Fruit fly (Drosophila melanogaster) whole organism, embryonic: ENCODE measurements around the gene CG15212.

Experiments used
- BEAF-32 ChIP-seq: fragments of 200-800 bp; sonication (Bioruptor generic); optimal IDR thresholded peaks from 3 replicates; lab custom pipeline; 2017; ENCODE audit warnings: missing biosample characterization, missing genetic modification characterization, mild to moderate bottlenecking, moderate library complexity, missing genetic modification reagents
- Bteb2 ChIP-seq: fragments of 200-800 bp; sonication (Bioruptor generic); optimal IDR thresholded peaks from 2 replicates; lab custom pipeline; 2016; ENCODE audit warnings: missing biosample characterization, missing genetic modification characterization
- CG10267 ChIP-seq: fragments of 200-800 bp; sonication (Bioruptor generic); optimal IDR thresholded peaks from 2 replicates; lab custom pipeline; 2018; ENCODE audit warnings: missing biosample characterization, mild to moderate bottlenecking, missing genetic modification characterization, moderate library complexity
- CG10543 ChIP-seq: fragments of 200-800 bp; sonication (Bioruptor generic); optimal IDR thresholded peaks from 3 replicates; lab custom pipeline; 2017; ENCODE audit warnings: missing biosample characterization, mild to moderate bottlenecking, missing genetic modification characterization, moderate library complexity
- CG11504 ChIP-seq: fragments of 200-800 bp; sonication (Bioruptor generic); optimal IDR thresholded peaks from 3 replicates; lab custom pipeline; 2019; ENCODE audit warnings: missing biosample characterization, mild to moderate bottlenecking, missing genetic modification characterization, moderate library complexity
- CG12155 ChIP-seq: fragments of 200-800 bp; sonication (Bioruptor generic); optimal IDR thresholded peaks from 3 replicates; lab custom pipeline; 2016; ENCODE audit warnings: missing biosample characterization, missing genetic modification characterization
- CG12299 ChIP-seq: fragments of 200-800 bp; sonication (Bioruptor generic); optimal IDR thresholded peaks from 2 replicates; lab custom pipeline; 2018; ENCODE audit warnings: missing biosample characterization, mild to moderate bottlenecking, missing genetic modification characterization
- CG13296 ChIP-seq: fragments of 200-800 bp; sonication (Bioruptor generic); optimal IDR thresholded peaks from 3 replicates; lab custom pipeline; 2018; ENCODE audit warnings: missing biosample characterization, mild to moderate bottlenecking, missing genetic modification characterization
- CG15601 ChIP-seq: fragments of 200-800 bp; sonication (Bioruptor generic); optimal IDR thresholded peaks from 3 replicates; lab custom pipeline; 2019; ENCODE audit warnings: missing biosample characterization, mild to moderate bottlenecking, missing genetic modification characterization, moderate library complexity
- CG15696 ChIP-seq: fragments of 200-800 bp; sonication (Bioruptor generic); optimal IDR thresholded peaks from 2 replicates; lab custom pipeline; 2019; ENCODE audit warnings: missing biosample characterization, mild to moderate bottlenecking, missing genetic modification characterization, moderate library complexity
- CG2129 ChIP-seq: fragments of 200-800 bp; sonication (Bioruptor generic); IDR thresholded peaks from 2 replicates; pipeline ENCODE4 v1.3.6; 2022; ENCODE audit warnings: missing biosample characterization, missing genetic modification characterization; ENCODE audit not compliant: partially characterized antibody
- CG31441 ChIP-seq: fragments of 200-800 bp; sonication (Bioruptor generic); IDR thresholded peaks from 2 replicates; pipeline ENCODE4 v1.3.6; 2022; ENCODE audit warnings: missing biosample characterization, missing genetic modification characterization
- CG43689 ChIP-seq: fragments of 200-800 bp; sonication (Bioruptor generic); IDR thresholded peaks from 2 replicates; pipeline ENCODE4 v1.3.6; 2022; ENCODE audit warnings: missing biosample characterization, missing genetic modification characterization
- CG5245 ChIP-seq: fragments of 200-800 bp; sonication (Bioruptor generic); optimal IDR thresholded peaks from 3 replicates; lab custom pipeline; 2016; ENCODE audit warnings: missing biosample characterization, missing genetic modification characterization
- CG6272 ChIP-seq: fragments of 200-800 bp; sonication (Bioruptor generic); IDR thresholded peaks from 2 replicates; pipeline ENCODE4 v1.3.6; 2022; ENCODE audit warnings: missing biosample characterization, missing genetic modification characterization
- CG6654 ChIP-seq: fragments of 200-800 bp; sonication (Bioruptor generic); optimal IDR thresholded peaks from 2 replicates; lab custom pipeline; 2017; ENCODE audit warnings: missing biosample characterization, mild to moderate bottlenecking, missing genetic modification characterization
- CG7271 ChIP-seq: fragments of 200-800 bp; sonication (Bioruptor generic); optimal IDR thresholded peaks from 2 replicates; lab custom pipeline; 2018; ENCODE audit warnings: missing biosample characterization, mild to moderate bottlenecking, missing genetic modification characterization, moderate library complexity
- CG7786 ChIP-seq: fragments of 200-800 bp; sonication (Bioruptor generic); optimal IDR thresholded peaks from 2 replicates; lab custom pipeline; 2016; ENCODE audit warnings: missing biosample characterization, missing genetic modification characterization
- CG7987 ChIP-seq: fragments of 200-800 bp; sonication (Bioruptor generic); optimal IDR thresholded peaks from 2 replicates; lab custom pipeline; 2018; ENCODE audit warnings: missing biosample characterization, mild to moderate bottlenecking, missing genetic modification characterization, moderate library complexity
- CG8281 ChIP-seq: fragments of 200-800 bp; sonication (Bioruptor generic); optimal IDR thresholded peaks from 2 replicates; lab custom pipeline; 2018; ENCODE audit warnings: missing biosample characterization, mild to moderate bottlenecking, missing genetic modification characterization, moderate library complexity
- CHES-1-like ChIP-seq: fragments of 200-800 bp; sonication (Bioruptor generic); optimal IDR thresholded peaks from 2 replicates; lab custom pipeline; 2016; ENCODE audit warnings: missing biosample characterization, missing genetic modification characterization
- CoRest ChIP-seq: fragments of 200-800 bp; sonication (Bioruptor generic); optimal IDR thresholded peaks from 3 replicates; lab custom pipeline; 2018; ENCODE audit warnings: missing biosample characterization, mild to moderate bottlenecking, missing genetic modification characterization, moderate library complexity
- Ets65A ChIP-seq: fragments of 200-800 bp; sonication (Bioruptor generic); peaks from one replicate; lab custom pipeline; 2016; ENCODE audit warnings: missing biosample characterization, missing genetic modification characterization
- HLH4C ChIP-seq: fragments of 200-800 bp; sonication (Bioruptor generic); IDR thresholded peaks from 3 replicates; pipeline ENCODE4 v1.3.6; 2022; ENCODE audit warnings: missing biosample characterization, missing genetic modification characterization; ENCODE audit not compliant: partially characterized antibody
- HmgZ ChIP-seq: fragments of 200-800 bp; sonication (Bioruptor generic); optimal IDR thresholded peaks from 2 replicates; lab custom pipeline; 2018; ENCODE audit warnings: missing biosample characterization, mild to moderate bottlenecking, missing genetic modification characterization
- Lhr ChIP-seq: fragments of 200-800 bp; sonication (Bioruptor generic); optimal IDR thresholded peaks from 3 replicates; lab custom pipeline; 2017; ENCODE audit warnings: mild to moderate bottlenecking, missing biosample characterization, missing genetic modification reagents, missing genetic modification characterization
- MESR4 ChIP-seq: fragments of 200-800 bp; sonication (Bioruptor generic); optimal IDR thresholded peaks from 2 replicates; lab custom pipeline; 2018; ENCODE audit warnings: missing biosample characterization, mild to moderate bottlenecking, missing genetic modification characterization, moderate library complexity
- NFAT ChIP-seq: fragments of 200-800 bp; sonication (Bioruptor generic); IDR thresholded peaks from 2 replicates; pipeline ENCODE4 v1.3.6; 2022; ENCODE audit warnings: missing biosample characterization, missing genetic modification characterization
- Poxn ChIP-seq: fragments of 200-800 bp; sonication (Bioruptor generic); IDR thresholded peaks from 2 replicates; pipeline ENCODE4 v1.3.6; 2022; ENCODE audit warnings: missing biosample characterization, missing genetic modification characterization
- Ptx1 ChIP-seq: fragments of 200-800 bp; sonication (Bioruptor generic); IDR thresholded peaks from 2 replicates; pipeline ENCODE4 v1.3.6; 2022; ENCODE audit warnings: missing biosample characterization, missing genetic modification characterization
- Vsx1 ChIP-seq: fragments of 200-800 bp; sonication (Bioruptor generic); optimal IDR thresholded peaks from 2 replicates; lab custom pipeline; 2017; ENCODE audit warnings: missing biosample characterization, mild to moderate bottlenecking, missing genetic modification characterization, missing genetic modification reagents
- aop ChIP-seq: fragments of 200-800 bp; sonication (Bioruptor generic); IDR thresholded peaks from 2 replicates; pipeline ENCODE4 v1.3.6; 2022; ENCODE audit warnings: missing biosample characterization, missing genetic modification characterization
- bsh ChIP-seq, 2 experiments: fragments of 200-800 bp; sonication (Bioruptor generic); optimal IDR thresholded peaks; 2 replicates each; lab custom pipeline; 2017 to 2018; ENCODE audit warnings: mild to moderate bottlenecking in 2 of 2, missing biosample characterization in 2 of 2, missing genetic modification characterization in 2 of 2, moderate library complexity in 1 of 2
- cas ChIP-seq: fragments of 200-800 bp; sonication (Bioruptor generic); IDR thresholded peaks from 2 replicates; pipeline ENCODE4 v1.3.6; 2022; ENCODE audit warnings: missing biosample characterization, missing genetic modification characterization
- chm ChIP-seq: fragments of 200-800 bp; sonication (Bioruptor generic); IDR thresholded peaks from 2 replicates; pipeline ENCODE4 v1.3.6; 2022; ENCODE audit warnings: missing biosample characterization, missing genetic modification characterization
- dan ChIP-seq: fragments of 200-800 bp; sonication (Bioruptor generic); IDR thresholded peaks from 2 replicates; pipeline ENCODE4 v1.3.6; 2022; ENCODE audit warnings: missing biosample characterization, missing genetic modification characterization
- fd96Cb ChIP-seq: fragments of 200-800 bp; sonication (Bioruptor generic); optimal IDR thresholded peaks from 2 replicates; lab custom pipeline; 2018; ENCODE audit warnings: missing biosample characterization, mild to moderate bottlenecking, missing genetic modification characterization, moderate library complexity
- fru ChIP-seq: fragments of >200 bp; optimal IDR thresholded peaks from 2 replicates; lab custom pipeline; 2017
- gce ChIP-seq: fragments of 200-800 bp; sonication (Bioruptor generic); IDR thresholded peaks from 3 replicates; pipeline ENCODE4 v1.3.6; 2022; ENCODE audit warnings: missing biosample characterization, missing genetic modification characterization
- hkb ChIP-seq, 2 experiments: fragments of 200-800 bp in 1 of 2; fragments of >200 bp in 1 of 2; sonication (Bioruptor generic) in 1 of 2; IDR thresholded peaks in 1 of 2; optimal IDR thresholded peaks in 1 of 2; 2 replicates each; pipeline versions ENCODE4 v1.3.6 to Lab custom; 2017 to 2022; ENCODE audit warnings: missing biosample characterization in 1 of 2, missing genetic modification characterization in 1 of 2
- jing ChIP-seq: fragments of 200-800 bp; sonication (Bioruptor generic); optimal IDR thresholded peaks from 2 replicates; lab custom pipeline; 2018; ENCODE audit warnings: missing biosample characterization, mild to moderate bottlenecking, missing genetic modification characterization
- kah ChIP-seq: fragments of 200-800 bp; sonication (Bioruptor generic); optimal IDR thresholded peaks from 2 replicates; lab custom pipeline; 2018; ENCODE audit warnings: missing biosample characterization, mild to moderate bottlenecking, missing genetic modification characterization
- onecut ChIP-seq: fragments of 200-800 bp; sonication (Bioruptor generic); IDR thresholded peaks from 2 replicates; pipeline ENCODE4 v1.3.6; 2022; ENCODE audit warnings: missing biosample characterization, missing genetic modification characterization
- pho ChIP-seq: fragments of 200-800 bp; sonication (Bioruptor generic); optimal IDR thresholded peaks from 2 replicates; lab custom pipeline; 2016; ENCODE audit warnings: missing biosample characterization, missing genetic modification characterization
- phol ChIP-seq: fragments of 200-800 bp; sonication (Bioruptor generic); optimal IDR thresholded peaks from 3 replicates; lab custom pipeline; 2018; ENCODE audit warnings: missing biosample characterization, mild to moderate bottlenecking, missing genetic modification characterization, moderate library complexity
- row ChIP-seq: fragments of 200-800 bp; sonication (Bioruptor generic); IDR thresholded peaks from 3 replicates; pipeline ENCODE4 v1.3.6; 2022; ENCODE audit warnings: missing biosample characterization, missing genetic modification characterization
- sr ChIP-seq: fragments of 200-800 bp; sonication (Bioruptor generic); IDR thresholded peaks from 3 replicates; pipeline ENCODE4 v1.3.6; 2022; ENCODE audit warnings: missing biosample characterization, missing genetic modification characterization
- tio ChIP-seq: fragments of 200-800 bp; sonication (Bioruptor generic); optimal IDR thresholded peaks from 2 replicates; lab custom pipeline; 2017; ENCODE audit warnings: missing biosample characterization, missing genetic modification characterization, inconsistent platforms
- toy ChIP-seq: fragments of 200-800 bp; sonication (Bioruptor generic); IDR thresholded peaks from 2 replicates; pipeline ENCODE4 v1.3.6; 2022; ENCODE audit warnings: missing biosample characterization, missing genetic modification characterization

Gene CG15212

DNA sequence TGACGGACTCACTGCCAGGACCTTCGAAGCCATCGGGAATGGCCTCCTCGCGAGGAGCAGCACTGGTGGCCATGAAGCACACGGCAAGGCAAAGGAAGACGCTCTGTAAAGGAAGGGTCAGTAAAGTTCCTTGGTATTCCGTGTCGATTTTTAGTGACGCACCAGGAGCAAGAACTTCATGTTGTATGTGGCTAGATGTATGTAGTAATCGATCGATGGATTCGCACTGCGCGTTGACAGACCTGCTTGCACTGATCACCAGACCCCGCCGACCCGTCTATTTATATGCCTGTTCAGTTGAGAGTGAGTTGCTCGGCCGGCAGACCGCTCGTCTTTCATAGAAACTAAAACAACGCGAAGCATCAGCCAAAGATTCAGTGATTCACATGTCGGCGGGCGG lies 1.6 kb downstream of the CG15212 start, which contains the start of gene CG15213 (continued):
- no peak for TF ChIP-seq chm (GFP tag; lab: Robert Waterston, UW)
- 0 out of 2 replicates have a peak, but pooled peaks have one; percentile 9 for TF ChIP-seq CG6272 (GFP tag; lab: Robert Waterston, UW)
- TF ChIP-seq CG12155 (GFP tag; lab: Kevin White, UChicago), result no peak
- TF ChIP-seq row (GFP tag; lab: Robert Waterston, UW), result no peak
- TF ChIP-seq CG11504 (tag; lab: Kevin White, UChicago), result no peak
- TF ChIP-seq dan (GFP tag; lab: Robert Waterston, UW), result no peak
- 0 out of 3 replicates have a peak, but pooled peaks have one; percentile 20 for TF ChIP-seq gce
- no peak for TF ChIP-seq sr
- TF ChIP-seq aop, result no peak
- TF ChIP-seq Lhr, result no peak
- TF ChIP-seq MESR4 (GFP tag; lab: Kevin White, UChicago), result no peak
- peak; percentile 91 for TF ChIP-seq Ets65A (GFP tag; lab: Kevin White, UChicago)

DNA sequence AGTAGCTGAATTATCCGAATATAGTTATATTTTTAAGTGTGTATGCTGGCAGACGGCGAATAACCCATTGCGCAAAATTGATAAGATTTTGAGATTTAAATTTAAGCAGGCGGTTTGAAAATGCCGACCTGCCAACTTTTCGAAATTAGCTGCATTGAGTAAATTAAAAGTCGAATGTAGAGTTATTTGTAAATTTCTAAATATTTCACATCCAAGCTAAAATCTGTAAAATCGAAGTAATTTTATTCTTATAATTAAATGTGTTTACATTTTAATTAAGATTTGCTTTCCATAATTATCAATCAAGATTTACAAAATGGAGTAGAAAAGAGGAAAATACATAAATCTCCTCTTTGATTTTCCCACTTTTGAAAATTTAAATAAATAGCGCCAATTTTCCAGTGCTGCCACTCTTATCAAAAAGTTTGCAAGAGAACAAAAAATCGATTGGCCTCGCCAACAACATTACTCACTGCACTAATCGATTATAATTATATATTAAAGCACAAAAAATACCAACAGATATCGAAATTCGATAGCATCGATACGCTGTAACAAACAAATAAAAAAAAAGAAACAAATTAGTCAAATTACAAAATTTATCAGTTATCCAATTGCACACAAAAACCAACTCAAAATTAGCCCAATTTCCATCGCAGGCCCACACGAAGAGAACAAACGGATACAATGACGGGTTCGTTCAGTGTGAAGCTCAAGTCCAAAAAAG lies 2.5 kb downstream of the CG15212 start, which contains the start of gene Yod1:
Gene Yod1 (plus strand): TSS at position 168 of the 727 bp plus-strand sequence.
- peak; percentile 21; the same call in 1 of the 2 replicates for TF ChIP-seq CG2129 (GFP tag; lab: Robert Waterston, UW)
- no peak for TF ChIP-seq CG8281 (tag; lab: Kevin White, UChicago)
- TF ChIP-seq CG15601 (tag; lab: Kevin White, UChicago), result peak; percentile 47
- peak; percentile 28 for TF ChIP-seq phol (tag; lab: Kevin White, UChicago)
- TF ChIP-seq hkb (optimal IDR thresholded peaks at IDR 0.05; lab: Kevin White, UChicago), result no peak
- no peak for TF ChIP-seq hkb (GFP tag; IDR thresholded peaks at IDR 0.05; lab: Robert Waterston, UW)
- TF ChIP-seq CG13296, result no peak
- no peak for TF ChIP-seq CG7987
- peak; percentile 35 for TF ChIP-seq Vsx1 (GFP tag; lab: Kevin White, UChicago)
- TF ChIP-seq Poxn (GFP tag; lab: Robert Waterston, UW), result no peak
- no peak for TF ChIP-seq fd96Cb (tag; lab: Kevin White, UChicago)
- TF ChIP-seq NFAT (GFP tag; lab: Robert Waterston, UW), result no peak
- TF ChIP-seq CG7271 (tag; lab: Kevin White, UChicago), result no peak
- TF ChIP-seq tio (GFP tag; lab: Kevin White, UChicago), result no peak
- TF ChIP-seq CHES-1-like (GFP tag; lab: Kevin White, UChicago), result no peak
- TF ChIP-seq jing (GFP tag; lab: Kevin White, UChicago), result no peak
- TF ChIP-seq Ptx1 (GFP tag; lab: Robert Waterston, UW), result no peak
- peak; percentile 25 for TF ChIP-seq HmgZ (tag; lab: Kevin White, UChicago)
- TF ChIP-seq pho (GFP tag; lab: Kevin White, UChicago), result no peak
- peak; percentile 38 for TF ChIP-seq CoRest
- no peak for TF ChIP-seq CG43689 (GFP tag; lab: Robert Waterston, UW)
- no peak for TF ChIP-seq CG10543 (GFP tag; lab: Kevin White, UChicago)
- TF ChIP-seq BEAF-32 (GFP tag; lab: Kevin White, UChicago), result peak; percentile 68
- TF ChIP-seq CG10267 (tag; lab: Kevin White, UChicago), result peak; percentile 46
- no peak for TF ChIP-seq bsh (GFP tag; optimal IDR thresholded peaks at IDR 0.05; lab: Kevin White, UChicago)
- peak; percentile 91 for TF ChIP-seq HLH4C (GFP tag; lab: Robert Waterston, UW)
- TF ChIP-seq kah (GFP tag; lab: Kevin White, UChicago), result no peak
- no peak for TF ChIP-seq CG12299
- TF ChIP-seq CG7786 (GFP tag; lab: Kevin White, UChicago), result no peak
- no peak for TF ChIP-seq CG5245 (GFP tag; lab: Kevin White, UChicago)
- TF ChIP-seq fru (lab: Kevin White, UChicago), result no peak
- TF ChIP-seq Bteb2 (GFP tag; lab: Kevin White, UChicago), result no peak
- TF ChIP-seq cas, result no peak
- 0 out of 2 replicates have a peak, but pooled peaks have one; percentile 23 for TF ChIP-seq onecut
- TF ChIP-seq toy (GFP tag; lab: Robert Waterston, UW), result no peak
- TF ChIP-seq CG31441 (GFP tag; lab: Robert Waterston, UW), result no peak
- no peak for TF ChIP-seq CG15696 (tag; lab: Kevin White, UChicago)
- TF ChIP-seq CG6654, result no peak
